Worm (Caenorhabditis elegans): ENCODE results near the gene srh-115.

- TF ChIP-seq ets-4 (tag; optimal IDR thresholded peaks at IDR 0.05) (no peak), elt-2 (tag; optimal IDR thresholded peaks at IDR 0.05) (no peak), hlh-8 (tag; optimal IDR thresholded peaks at IDR 0.05) (no peak)
Measured at ce11 chrV:17212743-17213142, 42.8 kb upstream of the srh-115 start, which contains the start of gene srh-113.

All from whole organism, late embryonic.